Fruit fly (Drosophila melanogaster): Measurements from ENCODE around the gene CG32462.

Gene CG32462

DNA sequence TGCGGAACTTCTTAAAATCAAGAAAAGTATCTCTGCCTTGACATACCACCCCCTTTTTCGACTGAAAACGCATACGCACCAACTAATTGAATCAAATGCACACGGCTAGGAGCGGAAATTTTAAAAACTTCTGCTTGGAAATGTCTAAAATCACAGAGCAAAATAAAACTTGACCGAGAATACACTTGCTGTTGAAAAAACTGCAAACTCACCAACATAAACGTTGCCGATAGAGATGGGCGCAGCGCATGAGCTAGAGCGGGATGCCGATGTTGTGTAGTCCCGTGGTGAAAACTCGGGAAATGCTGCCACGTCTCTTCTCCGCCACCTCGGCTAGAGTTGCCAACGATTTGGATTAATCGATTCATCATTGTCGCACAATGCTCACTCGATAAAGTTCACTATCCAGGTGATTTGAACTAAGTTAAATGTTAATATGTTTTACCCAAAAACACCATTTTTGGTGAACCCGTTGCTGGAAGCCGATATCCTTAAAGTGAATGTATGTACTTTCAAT lies 18.6 kb upstream of the CG32462 start, which contains the start of the genes CG11109 and Arf1:
Gene CG11109, plus strand, starts transcription at position 356 of the 517 bp plus-strand sequence.
Gene Arf1, minus strand, starts transcription at position 387 of the 517 bp plus-strand sequence.
- TF ChIP-seq fru (GFP tag; optimal IDR thresholded peaks at IDR 0.05) (peak; percentile 63), CrebA (GFP tag; optimal IDR thresholded peaks at IDR 0.05; ENCODE audit: borderline replicate concordance) (no peak), foxo (GFP tag; optimal IDR thresholded peaks at IDR 0.05) (no peak), psq (GFP tag; optimal IDR thresholded peaks at IDR 0.05) (no peak), Rel (GFP tag; optimal IDR thresholded peaks at IDR 0.05) (no peak), Rel (tag; optimal IDR thresholded peaks at IDR 0.05) (peak; percentile 40), h (GFP tag; optimal IDR thresholded peaks at IDR 0.05) (no peak), Abd-B (GFP tag; optimal IDR thresholded peaks at IDR 0.05) (no peak), rgr (GFP tag; optimal IDR thresholded peaks at IDR 0.05) (peak; percentile 16), Sp1 (GFP tag; optimal IDR thresholded peaks at IDR 0.05) (peak; percentile 36), HLH106 (tag; optimal IDR thresholded peaks at IDR 0.05) (no peak), lola (GFP tag; optimal IDR thresholded peaks at IDR 0.05) (no peak), woc (GFP tag; optimal IDR thresholded peaks at IDR 0.05) (no peak), ey (GFP tag; optimal IDR thresholded peaks at IDR 0.05) (no peak), brk (GFP tag; optimal IDR thresholded peaks at IDR 0.05) (no peak), Hr83 (GFP tag; optimal IDR thresholded peaks at IDR 0.05; ENCODE audit: poor library complexity, severe bottlenecking) (peak; percentile 60), Myc (optimal IDR thresholded peaks at IDR 0.05) (peak; percentile 44), CG9705 (GFP tag; optimal IDR thresholded peaks at IDR 0.05) (no peak), OdsH (GFP tag; optimal IDR thresholded peaks at IDR 0.05) (no peak), CG32264 (GFP tag; optimal IDR thresholded peaks at IDR 0.05) (no peak), N (GFP tag; optimal IDR thresholded peaks at IDR 0.05) (no peak), br (GFP tag; optimal IDR thresholded peaks at IDR 0.05) (no peak), tai (GFP tag; optimal IDR thresholded peaks at IDR 0.05) (no peak), Jra (GFP tag; optimal IDR thresholded peaks at IDR 0.05) (peak; percentile 48), Dif (GFP tag; optimal IDR thresholded peaks at IDR 0.05; ENCODE audit: partially characterized antibody) (no peak), dsf (GFP tag; optimal IDR thresholded peaks at IDR 0.05; ENCODE audit: borderline replicate concordance) (no peak), usp (GFP tag; optimal IDR thresholded peaks at IDR 0.05) (no peak), sage (GFP tag; optimal IDR thresholded peaks at IDR 0.05) (no peak), jim (GFP tag; optimal IDR thresholded peaks at IDR 0.05) (no peak)

- peak; percentile 3 for TF ChIP-seq HLH106 (tag; optimal IDR thresholded peaks at IDR 0.05)
- TF ChIP-seq dmrt93B (GFP tag; optimal IDR thresholded peaks at IDR 0.05): no peak
- peak; percentile 33 for TF ChIP-seq h (GFP tag; optimal IDR thresholded peaks at IDR 0.05)
- TF ChIP-seq pan (optimal IDR thresholded peaks at IDR 0.05): no peak
- peak in 1 of 2 experiments; percentile 26 for TF ChIP-seq foxo (GFP tag; optimal IDR thresholded peaks at IDR 0.05)
- peak; percentile 60 for TF ChIP-seq Myc (optimal IDR thresholded peaks at IDR 0.05)
- peak; percentile 42 for TF ChIP-seq Hnf4 (GFP tag; optimal IDR thresholded peaks at IDR 0.05)
- TF ChIP-seq Vsx2 (GFP tag; optimal IDR thresholded peaks at IDR 0.05; ENCODE audit: partially characterized antibody): no peak
- peak; percentile 74 for TF ChIP-seq psq (GFP tag; optimal IDR thresholded peaks at IDR 0.05)
- TF ChIP-seq br (GFP tag; optimal IDR thresholded peaks at IDR 0.05): peak; percentile 9
- peak; percentile 37 for TF ChIP-seq N (GFP tag; optimal IDR thresholded peaks at IDR 0.05)
- TF ChIP-seq brk (GFP tag; optimal IDR thresholded peaks at IDR 0.05): peak; percentile 49
- peak; percentile 2 for TF ChIP-seq Sp1 (GFP tag; optimal IDR thresholded peaks at IDR 0.05)
Measured at dm6 chr3L:22871030-22871844, 17.9 kb upstream of the CG32462 start.

DNA sequence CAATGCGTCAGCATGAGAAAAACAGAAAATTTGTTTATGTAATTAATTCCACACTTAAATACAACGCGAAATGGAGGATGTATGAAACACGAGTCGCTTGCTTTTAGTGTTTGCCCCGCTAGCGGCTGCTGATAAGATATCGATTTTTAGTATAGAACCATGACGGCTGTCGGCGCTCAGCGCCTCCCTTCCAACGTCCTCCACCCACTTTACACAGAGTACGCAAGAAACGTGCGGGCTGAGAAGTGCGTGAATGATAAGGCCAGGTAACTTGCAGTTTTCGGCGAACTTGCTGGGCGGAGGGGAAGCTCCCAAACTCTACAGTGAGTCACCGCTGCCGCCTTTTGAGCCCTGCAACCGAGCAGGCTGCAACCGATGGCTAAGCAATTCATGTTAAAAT lies 17.1 kb upstream of the CG32462 start:
- TF ChIP-seq CG32264 (GFP tag; optimal IDR thresholded peaks at IDR 0.05) (no peak), HLH106 (tag; optimal IDR thresholded peaks at IDR 0.05) (no peak), GATAd (GFP tag; optimal IDR thresholded peaks at IDR 0.05) (no peak), rgr (GFP tag; optimal IDR thresholded peaks at IDR 0.05) (no peak), Myc (optimal IDR thresholded peaks at IDR 0.05) (no peak), pan (optimal IDR thresholded peaks at IDR 0.05) (no peak), psq (GFP tag; optimal IDR thresholded peaks at IDR 0.05) (no peak), foxo (GFP tag; optimal IDR thresholded peaks at IDR 0.05) (no peak), Jra (GFP tag; optimal IDR thresholded peaks at IDR 0.05) (peak; percentile 11), sage (GFP tag; optimal IDR thresholded peaks at IDR 0.05) (no peak), jim (GFP tag; optimal IDR thresholded peaks at IDR 0.05) (no peak), Rel (GFP tag; optimal IDR thresholded peaks at IDR 0.05) (no peak), Rel (tag; optimal IDR thresholded peaks at IDR 0.05) (peak; percentile 4), lola (GFP tag; optimal IDR thresholded peaks at IDR 0.05) (no peak), woc (GFP tag; optimal IDR thresholded peaks at IDR 0.05) (no peak)

All from whole organism, wandering third instar larva.